Worm (Caenorhabditis elegans): ENCODE data around the gene tba-7.

The tba-7 gene

DNA sequence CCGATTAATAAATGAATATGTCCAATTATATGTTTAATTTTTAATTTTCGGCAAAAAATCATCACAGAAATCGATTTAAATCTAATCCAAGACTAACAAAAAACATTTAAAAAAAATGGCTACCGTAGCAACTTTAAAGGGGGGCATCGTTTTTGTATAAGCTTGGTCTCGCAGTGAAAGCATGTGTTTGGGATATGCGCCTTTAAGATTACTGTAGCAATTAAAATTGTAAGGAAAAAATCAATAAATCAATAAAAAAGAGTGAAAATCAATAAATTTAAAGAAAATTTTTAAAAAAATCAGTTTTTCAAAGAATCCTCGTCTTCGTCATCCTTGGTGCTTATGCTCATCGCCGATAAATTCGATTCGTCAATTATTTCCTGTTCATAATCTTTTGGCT, 27.5 kb downstream of the tba-7 start:
- TF ChIP-seq lin-11 (tag; optimal IDR thresholded peaks at IDR 0.05) (no peak), Y55F3AM.14 (GFP tag; optimal IDR thresholded peaks at IDR 0.05) (no peak), blmp-1 (tag; optimal IDR thresholded peaks at IDR 0.05; ENCODE audit: insufficient read depth) (no peak), nhr-25 (tag; optimal IDR thresholded peaks at IDR 0.05) (no peak)

DNA sequence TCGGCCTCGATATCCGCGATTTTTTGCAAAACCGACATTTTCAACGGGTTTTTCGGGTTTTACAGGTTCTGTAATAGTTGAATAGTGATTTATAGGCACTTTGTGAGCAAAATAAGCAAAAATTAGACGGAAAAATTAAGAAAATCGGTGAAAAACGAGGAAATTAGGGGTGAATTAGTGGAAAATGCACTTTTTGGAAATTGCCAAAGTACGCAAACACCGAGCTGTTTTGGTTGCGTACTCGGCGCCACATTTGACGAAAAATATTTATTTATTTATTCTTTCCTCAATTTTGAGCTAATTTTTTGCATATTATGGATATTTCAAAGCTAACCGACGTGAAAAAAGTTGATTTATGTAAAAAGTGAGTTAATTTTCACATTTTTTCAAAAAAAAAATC, 28.5 kb downstream of the tba-7 start, which contains the start of the genes T28D6.6 and pen-2:
T28D6.6 (minus strand) TSS at position 68 of the 400 bp plus-strand sequence.
pen-2 (plus strand) TSS at position 282 of the 400 bp plus-strand sequence.
- TF ChIP-seq nhr-23 (tag; optimal IDR thresholded peaks at IDR 0.05) (no peak), sma-3 (GFP tag; optimal IDR thresholded peaks at IDR 0.05) (no peak), crh-2 (tag; optimal IDR thresholded peaks at IDR 0.05) (no peak), ztf-11 (tag; optimal IDR thresholded peaks at IDR 0.05) (no peak), ceh-82 (tag; optimal IDR thresholded peaks at IDR 0.05) (no peak), alr-1 (tag; optimal IDR thresholded peaks at IDR 0.05) (no peak), mab-5 (tag; optimal IDR thresholded peaks at IDR 0.05) (no peak), gmeb-1 (tag; optimal IDR thresholded peaks at IDR 0.05) (peak; percentile 27), F13H6.1 (tag; optimal IDR thresholded peaks at IDR 0.05) (peak; percentile 19), skn-1 (tag; optimal IDR thresholded peaks at IDR 0.05) (no peak), C34F6.9 (tag; optimal IDR thresholded peaks at IDR 0.05) (peak; percentile 41), egl-27 (tag; optimal IDR thresholded peaks at IDR 0.05) (no peak), ceh-16 (tag; optimal IDR thresholded peaks at IDR 0.05) (no peak), unc-55 (GFP tag; optimal IDR thresholded peaks at IDR 0.05) (peak; percentile 37), nhr-25 (tag; optimal IDR thresholded peaks at IDR 0.05) (no peak), aly-2 (tag; optimal IDR thresholded peaks at IDR 0.05) (no peak), nhr-21 (tag; optimal IDR thresholded peaks at IDR 0.05) (no peak), nhr-129 (tag; optimal IDR thresholded peaks at IDR 0.05) (no peak), ZK546.5 (tag; optimal IDR thresholded peaks at IDR 0.05) (no peak), sem-4 (tag; optimal IDR thresholded peaks at IDR 0.05) (no peak), ztf-1 (GFP tag; conservative IDR thresholded peaks at IDR 0.05) (no peak), unc-39 (tag; optimal IDR thresholded peaks at IDR 0.05) (no peak), nhr-237 (tag; optimal IDR thresholded peaks at IDR 0.05) (no peak), nhr-6 (tag; optimal IDR thresholded peaks at IDR 0.05) (no peak), nhr-77 (tag; optimal IDR thresholded peaks at IDR 0.05) (no peak), elt-1 (tag; optimal IDR thresholded peaks at IDR 0.05) (no peak), fos-1 (tag; optimal IDR thresholded peaks at IDR 0.05) (no peak), lsy-2 (tag; optimal IDR thresholded peaks at IDR 0.05) (peak; percentile 41 to 45), lin-13 (GFP tag; optimal IDR thresholded peaks at IDR 0.05) (no peak)

DNA sequence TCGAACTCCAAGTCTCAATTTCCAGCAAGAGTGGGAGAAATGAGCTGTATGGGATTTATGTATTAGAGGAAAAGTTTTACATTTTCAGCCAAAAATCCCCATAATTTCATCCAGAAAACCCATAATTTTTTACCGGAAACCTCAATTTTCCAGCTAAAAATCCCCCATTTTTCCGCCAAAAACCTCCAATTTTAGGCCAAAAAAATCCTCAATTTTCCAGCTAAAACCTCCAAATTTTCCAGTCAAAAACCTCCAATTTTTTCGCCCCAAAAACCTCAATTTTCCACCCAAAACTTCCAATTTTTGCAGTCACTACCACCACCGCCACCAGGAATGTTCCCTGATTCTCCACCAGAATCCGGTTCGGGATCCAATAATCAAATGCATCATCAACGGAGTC, 30.1 kb downstream of the tba-7 start:
- no peak for TF ChIP-seq ZK546.5 (tag; optimal IDR thresholded peaks at IDR 0.05)
- TF ChIP-seq nhr-237 (tag; optimal IDR thresholded peaks at IDR 0.05) = no peak
- no peak for TF ChIP-seq unc-62 (GFP tag; optimal IDR thresholded peaks at IDR 0.05)
- no peak for TF ChIP-seq elt-3 (tag; optimal IDR thresholded peaks at IDR 0.05)
- no peak for TF ChIP-seq egl-27 (tag; optimal IDR thresholded peaks at IDR 0.05)
- TF ChIP-seq F13H6.1 (tag; optimal IDR thresholded peaks at IDR 0.05) = no peak
- no peak for TF ChIP-seq blmp-1 (tag; optimal IDR thresholded peaks at IDR 0.05; ENCODE audit: insufficient read depth)
- TF ChIP-seq sma-3 (GFP tag; optimal IDR thresholded peaks at IDR 0.05) = no peak
- TF ChIP-seq mdl-1 (tag; optimal IDR thresholded peaks at IDR 0.05) = no peak
- TF ChIP-seq nhr-129 (tag; optimal IDR thresholded peaks at IDR 0.05) = no peak
- no peak for TF ChIP-seq unc-39 (tag; optimal IDR thresholded peaks at IDR 0.05)
- TF ChIP-seq sma-9 (GFP tag; optimal IDR thresholded peaks at IDR 0.05) = no peak
- TF ChIP-seq sma-9 (tag; optimal IDR thresholded peaks at IDR 0.05) = no peak
- TF ChIP-seq mbf-1 (tag; optimal IDR thresholded peaks at IDR 0.05) = no peak
- no peak for TF ChIP-seq ztf-1 (GFP tag; conservative IDR thresholded peaks at IDR 0.05)

DNA sequence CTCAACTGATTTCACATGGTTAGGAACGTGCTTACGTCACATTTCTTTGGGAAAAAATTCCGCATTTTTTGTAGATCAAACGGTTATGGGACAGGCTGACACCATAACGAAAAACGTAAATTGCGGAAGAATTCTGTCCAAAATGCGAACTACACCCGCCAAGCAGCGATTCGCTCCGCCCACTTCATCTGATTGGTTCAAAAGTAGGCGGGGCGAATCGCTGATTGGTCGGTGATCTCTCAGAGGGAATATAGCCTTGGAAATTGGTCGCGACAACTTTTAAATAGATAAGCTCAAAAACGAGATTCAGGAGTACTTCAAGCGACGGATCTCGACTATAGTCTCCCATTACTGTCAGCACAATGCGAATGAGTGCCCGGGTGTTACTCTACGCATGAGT, 34.0 kb downstream of the tba-7 start:
- TF ChIP-seq lsy-2 (tag; optimal IDR thresholded peaks at IDR 0.05) = no peak
- TF ChIP-seq nhr-10 (tag; optimal IDR thresholded peaks at IDR 0.05) = no peak

Data from whole organism, L2 larva.